Worm (Caenorhabditis elegans): ENCODE results near the gene Y56A3A.7.

- TF ChIP-seq him-1 (tag; optimal IDR thresholded peaks at IDR 0.05) (no peak), dao-5 (tag; optimal IDR thresholded peaks at IDR 0.05) (no peak), W03F9.2 (tag; optimal IDR thresholded peaks at IDR 0.05) (no peak)
Observed at ce11 chrIII:11991654-11992292, 45.0 kb upstream of the Y56A3A.7 start.
